Worm (Caenorhabditis elegans) whole organism, early embryonic: ENCODE results near the gene fbxa-2.

ENCODE experiments used
- B0310.2 ChIP-seq: sonication (generic microtip); optimal IDR thresholded peaks from 2 replicates; lab custom pipeline; 2016; ENCODE audit warnings: mild to moderate bottlenecking, missing genetic modification characterization, missing compliant biosample characterization
- F13C5.2 ChIP-seq: sonication (generic microtip); optimal IDR thresholded peaks from 2 replicates; lab custom pipeline; 2017; ENCODE audit warnings: mild to moderate bottlenecking, missing genetic modification characterization, inconsistent platforms, missing compliant biosample characterization
- aly-1 ChIP-seq: sonication (generic microtip); optimal IDR thresholded peaks from 2 replicates; lab custom pipeline; 2016; ENCODE audit warnings: missing genetic modification characterization, missing compliant biosample characterization
- ama-1 ChIP-seq: fragments of 150-350 bp; optimal IDR thresholded peaks from 2 replicates; lab custom pipeline; 2014
- ceh-13 ChIP-seq: fragments of 200-800 bp; sonication (Bioruptor generic); optimal IDR thresholded peaks from 2 replicates; lab custom pipeline; 2018; ENCODE audit warnings: mild to moderate bottlenecking, missing genetic modification characterization, missing compliant biosample characterization
- ceh-36 ChIP-seq: sonication (generic microtip); optimal IDR thresholded peaks from 2 replicates; lab custom pipeline; 2016; ENCODE audit warnings: missing genetic modification characterization, inconsistent platforms, missing compliant biosample characterization
- ets-7 ChIP-seq: sonication (generic microtip); optimal IDR thresholded peaks from 2 replicates; lab custom pipeline; 2016; ENCODE audit warnings: missing genotype, missing genetic modification characterization, missing compliant biosample characterization
- flt-1 ChIP-seq: fragments of 200-800 bp; sonication (Bioruptor generic); IDR thresholded peaks from 2 replicates; pipeline ENCODE4 v1.3.6; 2022; ENCODE audit warnings: missing genetic modification characterization, missing compliant biosample characterization
- hmbx-1 ChIP-seq: sonication (generic microtip); optimal IDR thresholded peaks from 2 replicates; lab custom pipeline; 2016; ENCODE audit warnings: mild to moderate bottlenecking, missing genetic modification characterization, missing compliant biosample characterization
- hmg-4 ChIP-seq: fragments of 200-800 bp; sonication (Bioruptor generic); optimal IDR thresholded peaks from 2 replicates; lab custom pipeline; 2018; ENCODE audit warnings: mild to moderate bottlenecking, missing genetic modification characterization, missing compliant biosample characterization
- hnd-1 ChIP-seq: sonication (generic microtip); optimal IDR thresholded peaks from 2 replicates; lab custom pipeline; 2016; ENCODE audit warnings: missing genetic modification characterization, missing compliant biosample characterization
- pes-1 ChIP-seq: fragments of 200-800 bp; sonication (Bioruptor generic); IDR thresholded peaks from 2 replicates; pipeline ENCODE4 v1.3.6; 2022; ENCODE audit warnings: missing genetic modification reagents, missing genetic modification characterization, missing compliant biosample characterization
- scrt-1 ChIP-seq: fragments of 200-800 bp; sonication (Bioruptor generic); IDR thresholded peaks from 2 replicates; pipeline ENCODE4 v1.3.6; 2022; ENCODE audit warnings: missing genetic modification characterization, missing compliant biosample characterization
- sea-1 ChIP-seq: fragments of 200-800 bp; sonication (Bioruptor generic); conservative IDR thresholded peaks from 2 replicates; pipeline ENCODE4 v1.3.6; 2022; ENCODE audit warnings: missing genetic modification characterization, missing compliant biosample characterization
- tbx-11 ChIP-seq: fragments of 200-800 bp; sonication (Bioruptor generic); IDR thresholded peaks from 2 replicates; pipeline ENCODE4 v1.3.6; 2022; ENCODE audit warnings: missing genetic modification characterization, missing compliant biosample characterization
- tbx-37 ChIP-seq: fragments of 200-800 bp; sonication (Bioruptor generic); conservative IDR thresholded peaks from 2 replicates; pipeline ENCODE4 v1.3.6; 2022; ENCODE audit warnings: missing genetic modification reagents, missing genetic modification characterization, missing compliant biosample characterization
- tra-4 ChIP-seq: sonication (generic microtip); optimal IDR thresholded peaks from 2 replicates; lab custom pipeline; 2017; ENCODE audit warnings: missing genetic modification characterization, missing compliant biosample characterization

The fbxa-2 gene

ce11 chrV:16269556-16269955 lies at the start of gene fbxa-2, which contains the start of gene T13F3.8:
Gene fbxa-2, minus strand, starts transcription at chrV:16269656.
Gene T13F3.8, plus strand, starts transcription at chrV:16269800.
- TF ChIP-seq sea-1 (GFP tag; lab: Robert Waterston, UW) (no peak), scrt-1 (GFP tag; lab: Robert Waterston, UW) (no peak), ets-7 (tag; lab: Kevin White, UChicago) (no peak), tbx-11 (GFP tag; lab: Robert Waterston, UW) (no peak), tra-4 (tag; lab: Kevin White, UChicago) (no peak), pes-1 (GFP tag; lab: Robert Waterston, UW) (no peak), hmg-4 (GFP tag; lab: Kevin White, UChicago) (no peak), aly-1 (no peak), hnd-1 (tag; lab: Kevin White, UChicago) (no peak), ceh-13 (GFP tag; lab: Kevin White, UChicago) (no peak), B0310.2 (tag; lab: Kevin White, UChicago) (no peak), ceh-36 (tag; lab: Kevin White, UChicago) (no peak), ama-1 (no peak), hmbx-1 (tag; lab: Kevin White, UChicago) (no peak), tbx-37 (GFP tag; lab: Robert Waterston, UW) (no peak), flt-1 (GFP tag; lab: Robert Waterston, UW) (no peak), F13C5.2 (tag; lab: Kevin White, UChicago) (no peak)

- no peak for TF ChIP-seq B0310.2 (tag; lab: Kevin White, UChicago)
- TF ChIP-seq ets-7 (tag; lab: Kevin White, UChicago): no peak
- no peak for TF ChIP-seq tbx-37 (GFP tag; lab: Robert Waterston, UW)
- no peak for TF ChIP-seq tra-4 (tag; lab: Kevin White, UChicago)
- TF ChIP-seq hmg-4 (GFP tag; lab: Kevin White, UChicago): no peak
- TF ChIP-seq flt-1 (GFP tag; lab: Robert Waterston, UW): no peak
- TF ChIP-seq ama-1: no peak
- TF ChIP-seq tbx-11 (GFP tag; lab: Robert Waterston, UW): no peak
- TF ChIP-seq hnd-1 (tag; lab: Kevin White, UChicago): no peak
- TF ChIP-seq F13C5.2 (tag; lab: Kevin White, UChicago): no peak
- TF ChIP-seq hmbx-1 (tag; lab: Kevin White, UChicago): no peak
- TF ChIP-seq scrt-1 (GFP tag; lab: Robert Waterston, UW): no peak
- TF ChIP-seq ceh-36 (tag; lab: Kevin White, UChicago): no peak
- TF ChIP-seq pes-1 (GFP tag; lab: Robert Waterston, UW): no peak
- no peak for TF ChIP-seq sea-1 (GFP tag; lab: Robert Waterston, UW)
- TF ChIP-seq aly-1: no peak
These were observed 47.8 kb upstream of the fbxa-2 start, which contains the start of gene srh-180 for ce11 chrV:16317244-16317643. Gene srh-180, plus strand, starts transcription at chrV:16317544.

- no peak for TF ChIP-seq tra-4 (tag; lab: Kevin White, UChicago)
- no peak for TF ChIP-seq aly-1
These were observed 45.5 kb upstream of the fbxa-2 start, which contains the start of gene str-214 for ce11 chrV:16315004-16315403. Gene str-214, plus strand, starts transcription at chrV:16315304.

- TF ChIP-seq ceh-13 (GFP tag; lab: Kevin White, UChicago): no peak
- TF ChIP-seq hmg-4 (GFP tag; lab: Kevin White, UChicago): no peak
- no peak for TF ChIP-seq hnd-1 (tag; lab: Kevin White, UChicago)
- no peak for TF ChIP-seq hmbx-1 (tag; lab: Kevin White, UChicago)
- TF ChIP-seq aly-1: no peak
- TF ChIP-seq ets-7 (tag; lab: Kevin White, UChicago): no peak
- no peak for TF ChIP-seq ama-1
- no peak for TF ChIP-seq tbx-11 (GFP tag; lab: Robert Waterston, UW)
- no peak for TF ChIP-seq tra-4 (tag; lab: Kevin White, UChicago)
- TF ChIP-seq flt-1 (GFP tag; lab: Robert Waterston, UW): no peak
- TF ChIP-seq sea-1 (GFP tag; lab: Robert Waterston, UW): no peak
- TF ChIP-seq pes-1 (GFP tag; lab: Robert Waterston, UW): no peak
- no peak for TF ChIP-seq F13C5.2 (tag; lab: Kevin White, UChicago)
- no peak for TF ChIP-seq B0310.2 (tag; lab: Kevin White, UChicago)
These were observed 40.1 kb upstream of the fbxa-2 start, which contains the start of gene oac-7 for ce11 chrV:16309523-16309922. Gene oac-7, plus strand, starts transcription at chrV:16309805.

- TF ChIP-seq B0310.2 (tag; lab: Kevin White, UChicago) (no peak), ama-1 (no peak), ceh-13 (GFP tag; lab: Kevin White, UChicago) (no peak), sea-1 (GFP tag; lab: Robert Waterston, UW) (no peak), tbx-37 (GFP tag; lab: Robert Waterston, UW) (no peak), ets-7 (tag; lab: Kevin White, UChicago) (no peak), tbx-11 (GFP tag; lab: Robert Waterston, UW) (no peak), F13C5.2 (tag; lab: Kevin White, UChicago) (no peak), flt-1 (GFP tag; lab: Robert Waterston, UW) (no peak), aly-1 (no peak), hmg-4 (GFP tag; lab: Kevin White, UChicago) (no peak), hmbx-1 (tag; lab: Kevin White, UChicago) (no peak), hnd-1 (tag; lab: Kevin White, UChicago) (no peak), scrt-1 (GFP tag; lab: Robert Waterston, UW) (no peak), tra-4 (tag; lab: Kevin White, UChicago) (no peak), ceh-36 (tag; lab: Kevin White, UChicago) (no peak), pes-1 (GFP tag; lab: Robert Waterston, UW) (no peak)
These were observed 38.9 kb upstream of the fbxa-2 start for ce11 chrV:16308343-16308742.

- TF ChIP-seq tra-4 (tag; lab: Kevin White, UChicago) (no peak), ets-7 (tag; lab: Kevin White, UChicago) (no peak), hnd-1 (tag; lab: Kevin White, UChicago) (no peak), scrt-1 (GFP tag; lab: Robert Waterston, UW) (no peak), F13C5.2 (tag; lab: Kevin White, UChicago) (no peak), hmbx-1 (tag; lab: Kevin White, UChicago) (no peak), ceh-13 (GFP tag; lab: Kevin White, UChicago) (no peak), aly-1 (no peak), tbx-11 (GFP tag; lab: Robert Waterston, UW) (no peak), hmg-4 (GFP tag; lab: Kevin White, UChicago) (no peak), ama-1 (no peak), ceh-36 (tag; lab: Kevin White, UChicago) (no peak), sea-1 (GFP tag; lab: Robert Waterston, UW) (no peak), B0310.2 (tag; lab: Kevin White, UChicago) (no peak), tbx-37 (GFP tag; lab: Robert Waterston, UW) (no peak), pes-1 (GFP tag; lab: Robert Waterston, UW) (no peak), flt-1 (GFP tag; lab: Robert Waterston, UW) (no peak)
These were observed 37.8 kb upstream of the fbxa-2 start, which contains the start of gene srxa-7 for ce11 chrV:16307253-16307652. Gene srxa-7, plus strand, starts transcription at chrV:16307553.
